Fruit fly (Drosophila melanogaster) whole organism, embryonic: ENCODE results near the gene SCCRO.

Experiments
- Adf1 ChIP-seq: fragments of 200-800 bp; sonication (Bioruptor generic); IDR thresholded peaks from 2 replicates; pipeline ENCODE4 v1.3.6; 2022; ENCODE audit warnings: missing biosample characterization, missing genetic modification characterization
- B-H1 ChIP-seq: fragments of 200-800 bp; sonication (Bioruptor generic); IDR thresholded peaks from 3 replicates; pipeline ENCODE4 v1.3.6; 2022; ENCODE audit warnings: missing biosample characterization, missing genetic modification characterization
- Blimp-1 ChIP-seq: fragments of 200-800 bp; sonication (Bioruptor generic); optimal IDR thresholded peaks from 3 replicates; lab custom pipeline; 2018; ENCODE audit warnings: missing biosample characterization, missing genetic modification characterization, mild to moderate bottlenecking, moderate library complexity, missing genetic modification reagents
- CG10209 ChIP-seq: fragments of 200-800 bp; sonication (Bioruptor generic); optimal IDR thresholded peaks from 3 replicates; lab custom pipeline; 2017; ENCODE audit warnings: missing biosample characterization, mild to moderate bottlenecking, missing genetic modification characterization, missing genetic modification reagents
- CG10462 ChIP-seq: fragments of 200-800 bp; sonication (Bioruptor generic); optimal IDR thresholded peaks from 2 replicates; lab custom pipeline; 2016; ENCODE audit warnings: missing biosample characterization, missing genetic modification characterization
- CG11085 ChIP-seq: fragments of 200-800 bp; sonication (Bioruptor generic); IDR thresholded peaks from 2 replicates; pipeline ENCODE4 v1.3.6; 2022; ENCODE audit warnings: missing biosample characterization, missing genetic modification characterization
- CG11504 ChIP-seq: fragments of 200-800 bp; sonication (Bioruptor generic); optimal IDR thresholded peaks from 3 replicates; lab custom pipeline; 2019; ENCODE audit warnings: missing biosample characterization, mild to moderate bottlenecking, missing genetic modification characterization, moderate library complexity
- CG12219 ChIP-seq: fragments of 200-800 bp; sonication (Bioruptor generic); optimal IDR thresholded peaks from 3 replicates; lab custom pipeline; 2018; ENCODE audit warnings: missing biosample characterization, mild to moderate bottlenecking, missing genetic modification characterization
- CG12299 ChIP-seq: fragments of 200-800 bp; sonication (Bioruptor generic); optimal IDR thresholded peaks from 2 replicates; lab custom pipeline; 2018; ENCODE audit warnings: missing biosample characterization, mild to moderate bottlenecking, missing genetic modification characterization
- CG12769 ChIP-seq: fragments of 200-800 bp; sonication (Bioruptor generic); optimal IDR thresholded peaks from 2 replicates; lab custom pipeline; 2019; ENCODE audit warnings: missing biosample characterization, mild to moderate bottlenecking, missing genetic modification characterization, moderate library complexity
- CG15514 ChIP-seq: fragments of 200-800 bp; sonication (Bioruptor generic); optimal IDR thresholded peaks from 3 replicates; lab custom pipeline; 2017; ENCODE audit warnings: missing biosample characterization, missing genetic modification characterization, mild to moderate bottlenecking, moderate library complexity, missing genetic modification reagents
- CG16863 ChIP-seq: fragments of 200-800 bp; sonication (Bioruptor generic); optimal IDR thresholded peaks from 3 replicates; lab custom pipeline; 2016; ENCODE audit warnings: missing biosample characterization, missing genetic modification characterization
- CG17186 ChIP-seq: fragments of 200-800 bp; sonication (Bioruptor generic); optimal IDR thresholded peaks from 3 replicates; lab custom pipeline; 2017; ENCODE audit warnings: missing biosample characterization, missing genetic modification reagents, missing genetic modification characterization
- CG2202 ChIP-seq: fragments of 200-800 bp; sonication (Bioruptor generic); optimal IDR thresholded peaks from 2 replicates; lab custom pipeline; 2018; ENCODE audit warnings: missing biosample characterization, mild to moderate bottlenecking, missing genetic modification characterization
- CG32767 ChIP-seq: fragments of 200-800 bp; sonication (Bioruptor generic); IDR thresholded peaks from 2 replicates; pipeline ENCODE4 v1.3.6; 2022; ENCODE audit warnings: missing biosample characterization, missing genetic modification characterization
- CG32772 ChIP-seq: fragments of 200-800 bp; sonication (Bioruptor generic); IDR thresholded peaks from 2 replicates; pipeline ENCODE4 v1.3.6; 2022; ENCODE audit warnings: missing biosample characterization, missing genetic modification characterization
- CG3281 ChIP-seq: fragments of 200-800 bp; sonication (Bioruptor generic); optimal IDR thresholded peaks from 3 replicates; lab custom pipeline; 2017; ENCODE audit warnings: missing biosample characterization, mild to moderate bottlenecking, missing genetic modification characterization
- CG5245 ChIP-seq: fragments of 200-800 bp; sonication (Bioruptor generic); optimal IDR thresholded peaks from 3 replicates; lab custom pipeline; 2016; ENCODE audit warnings: missing biosample characterization, missing genetic modification characterization
- CG9215 ChIP-seq: fragments of 200-800 bp; sonication (Bioruptor generic); IDR thresholded peaks from 2 replicates; pipeline ENCODE4 v1.3.6; 2022; ENCODE audit warnings: missing biosample characterization, missing genetic modification characterization
- Camta ChIP-seq: fragments of 200-800 bp; sonication (Bioruptor generic); optimal IDR thresholded peaks from 2 replicates; lab custom pipeline; 2016; ENCODE audit warnings: missing biosample characterization, missing genetic modification characterization
- CoRest ChIP-seq: fragments of 200-800 bp; sonication (Bioruptor generic); optimal IDR thresholded peaks from 3 replicates; lab custom pipeline; 2018; ENCODE audit warnings: missing biosample characterization, mild to moderate bottlenecking, missing genetic modification characterization, moderate library complexity
- Ets65A ChIP-seq: fragments of 200-800 bp; sonication (Bioruptor generic); peaks from one replicate; lab custom pipeline; 2016; ENCODE audit warnings: missing biosample characterization, missing genetic modification characterization
- Fer1 ChIP-seq: fragments of 200-800 bp; sonication (Bioruptor generic); optimal IDR thresholded peaks from 2 replicates; lab custom pipeline; 2017; ENCODE audit warnings: missing biosample characterization, mild to moderate bottlenecking, missing genetic modification characterization
- Hmx ChIP-seq: fragments of 200-800 bp; sonication (Bioruptor generic); optimal IDR thresholded peaks from 2 replicates; lab custom pipeline; 2016; ENCODE audit warnings: missing biosample characterization, missing genetic modification characterization
- MBD-R2 ChIP-seq: fragments of 200-800 bp; sonication (Bioruptor generic); IDR thresholded peaks from 2 replicates; pipeline ENCODE4 v1.3.6; 2022; ENCODE audit warnings: missing biosample characterization, missing genetic modification characterization
- Meics ChIP-seq: fragments of 200-800 bp; sonication (Bioruptor generic); optimal IDR thresholded peaks from 2 replicates; lab custom pipeline; 2017; ENCODE audit warnings: missing biosample characterization, mild to moderate bottlenecking, missing genetic modification characterization
- NfI ChIP-seq: fragments of 200-800 bp; sonication (Bioruptor generic); optimal IDR thresholded peaks from 3 replicates; lab custom pipeline; 2018; ENCODE audit warnings: missing biosample characterization, mild to moderate bottlenecking, missing genetic modification characterization, moderate library complexity
- Optix ChIP-seq: fragments of 200-800 bp; sonication (Bioruptor generic); IDR thresholded peaks from 3 replicates; pipeline ENCODE4 v1.3.6; 2022; ENCODE audit warnings: missing biosample characterization, missing genetic modification characterization
- Side ChIP-seq: fragments of 200-800 bp; sonication (Bioruptor generic); optimal IDR thresholded peaks from 2 replicates; lab custom pipeline; 2016; ENCODE audit warnings: missing biosample characterization, missing genetic modification characterization
- YL-1 ChIP-seq: fragments of 200-800 bp; sonication (Bioruptor generic); optimal IDR thresholded peaks from 3 replicates; lab custom pipeline; 2017; ENCODE audit warnings: missing biosample characterization, mild to moderate bottlenecking, missing genetic modification characterization
- br ChIP-seq: fragments of >200 bp; optimal IDR thresholded peaks from 2 replicates; lab custom pipeline; 2017
- bsh ChIP-seq, 2 experiments: fragments of 200-800 bp; sonication (Bioruptor generic); optimal IDR thresholded peaks; 2 replicates each; lab custom pipeline; 2017 to 2018; ENCODE audit warnings: mild to moderate bottlenecking in 2 of 2, missing biosample characterization in 2 of 2, missing genetic modification characterization in 2 of 2, moderate library complexity in 1 of 2
- fd64A ChIP-seq: fragments of 200-800 bp; sonication (Bioruptor generic); optimal IDR thresholded peaks from 3 replicates; lab custom pipeline; 2018; ENCODE audit warnings: missing biosample characterization, mild to moderate bottlenecking, missing genetic modification characterization
- ham ChIP-seq: fragments of 200-800 bp; sonication (Bioruptor generic); IDR thresholded peaks from 2 replicates; pipeline ENCODE4 v1.3.6; 2022; ENCODE audit warnings: missing biosample characterization, missing genetic modification characterization
- lola ChIP-seq, 3 experiments: fragments of >200 bp in 2 of 3; fragments of 200-800 bp in 1 of 3; sonication (Bioruptor generic) in 1 of 3; optimal IDR thresholded peaks; 2 replicates each; lab custom pipeline; 2017 to 2019; ENCODE audit warnings: missing biosample characterization in 3 of 3, missing genetic modification characterization in 3 of 3, mild to moderate bottlenecking in 1 of 3, moderate library complexity in 1 of 3
- nerfin-1 ChIP-seq: fragments of 200-800 bp; sonication (Bioruptor generic); optimal IDR thresholded peaks from 3 replicates; lab custom pipeline; 2019; ENCODE audit warnings: missing biosample characterization, mild to moderate bottlenecking, missing genetic modification characterization, moderate library complexity
- psq ChIP-seq: fragments of 200-800 bp; sonication (Bioruptor generic); optimal IDR thresholded peaks from 2 replicates; lab custom pipeline; 2017; ENCODE audit warnings: missing biosample characterization, missing genetic modification characterization
- sqz ChIP-seq: fragments of 200-800 bp; sonication (Bioruptor generic); optimal IDR thresholded peaks from 3 replicates; lab custom pipeline; 2018; ENCODE audit warnings: missing biosample characterization, mild to moderate bottlenecking, missing genetic modification characterization
- stc ChIP-seq: fragments of 200-800 bp; sonication (Bioruptor generic); IDR thresholded peaks from 2 replicates; pipeline ENCODE4 v1.3.6; 2022; ENCODE audit warnings: missing biosample characterization, missing genetic modification characterization
- trh ChIP-seq: fragments of 200-800 bp; sonication (Bioruptor generic); optimal IDR thresholded peaks from 2 replicates; lab custom pipeline; 2016; ENCODE audit warnings: missing biosample characterization, missing genetic modification characterization
- unc-4 ChIP-seq: fragments of 200-800 bp; sonication (Bioruptor generic); IDR thresholded peaks from 2 replicates; pipeline ENCODE4 v1.3.6; 2022; ENCODE audit warnings: missing biosample characterization, missing genetic modification characterization; ENCODE audit not compliant: partially characterized antibody
- z ChIP-seq: fragments of 200-800 bp; sonication (Bioruptor generic); IDR thresholded peaks from 3 replicates; pipeline ENCODE4 v1.3.6; 2022; ENCODE audit warnings: missing biosample characterization, missing genetic modification characterization
- zf30C ChIP-seq: fragments of 200-800 bp; sonication (Bioruptor generic); optimal IDR thresholded peaks from 3 replicates; lab custom pipeline; 2018; ENCODE audit warnings: missing biosample characterization, mild to moderate bottlenecking, missing genetic modification characterization

The SCCRO gene

DNA sequence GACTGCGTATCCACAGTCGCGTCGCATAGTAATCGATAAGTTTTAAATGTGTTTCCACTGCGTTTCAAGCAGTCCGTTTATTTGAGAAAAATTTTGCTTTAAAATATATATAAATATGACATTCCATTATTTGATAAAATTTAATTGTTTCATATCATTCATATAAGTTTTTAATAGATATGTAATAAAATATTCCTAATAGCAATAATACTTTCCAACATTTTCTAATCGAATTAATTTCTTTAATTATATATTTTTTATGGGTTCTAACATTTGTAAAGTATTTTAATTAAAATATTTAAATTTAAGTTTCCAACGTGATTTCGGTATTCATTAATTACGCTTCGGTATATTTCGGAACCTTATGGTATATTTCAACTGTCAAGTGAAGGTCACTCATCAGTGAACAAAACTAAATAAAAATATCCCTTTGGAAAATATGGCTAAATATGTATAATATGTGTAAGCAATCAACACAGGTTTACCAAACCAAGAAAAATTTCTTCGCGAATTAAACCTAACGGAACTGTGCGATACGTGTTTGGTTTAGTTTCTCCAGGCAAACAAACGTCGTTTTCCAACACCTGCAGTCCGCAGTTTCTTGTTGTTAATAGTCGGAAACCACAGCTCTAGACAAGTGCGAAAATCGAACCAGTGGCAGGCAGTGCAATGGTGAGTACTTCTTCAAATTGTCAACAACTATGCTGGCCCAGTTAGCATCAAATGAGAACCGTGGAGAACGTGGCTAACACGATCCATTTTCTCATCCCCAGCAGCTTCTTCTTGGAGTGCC lies at the start of gene SCCRO, which contains the start of gene CG7739 (continued):
- TF ChIP-seq psq (GFP tag; lab: Kevin White, UChicago): peak; percentile 50
- TF ChIP-seq z: no peak
- TF ChIP-seq CG12769: no peak
- peak; percentile 11 for TF ChIP-seq Side (GFP tag; lab: Kevin White, UChicago)
- no peak for TF ChIP-seq zf30C
- peak; percentile 5 for TF ChIP-seq nerfin-1 (tag; lab: Kevin White, UChicago)
- TF ChIP-seq Hmx: no peak
- TF ChIP-seq bsh (GFP tag; optimal IDR thresholded peaks at IDR 0.05; lab: Kevin White, UChicago): peak in 1 of 2 experiments; percentile 67
- no peak for TF ChIP-seq br
- TF ChIP-seq CG11085 (GFP tag; lab: Robert Waterston, UW): peak; percentile 66
- TF ChIP-seq stc (GFP tag; lab: Robert Waterston, UW): peak; percentile 54; the same call in 1 of the 2 replicates
- TF ChIP-seq fd64A (GFP tag; lab: Kevin White, UChicago): no peak
- no peak for TF ChIP-seq CG2202 (tag; lab: Kevin White, UChicago)
- TF ChIP-seq Blimp-1: no peak
- TF ChIP-seq CG11504 (tag; lab: Kevin White, UChicago): no peak
- peak; percentile 45 for TF ChIP-seq CG10209 (GFP tag; lab: Kevin White, UChicago)
- peak; percentile 59 for TF ChIP-seq unc-4
- TF ChIP-seq CG16863 (GFP tag; lab: Kevin White, UChicago): no peak
- TF ChIP-seq Camta (GFP tag; lab: Kevin White, UChicago): no peak
- TF ChIP-seq CG17186 (GFP tag; lab: Kevin White, UChicago): no peak
- TF ChIP-seq CG5245 (GFP tag; lab: Kevin White, UChicago): peak; percentile 44
- peak; percentile 77 for TF ChIP-seq MBD-R2
- TF ChIP-seq Optix (GFP tag; lab: Robert Waterston, UW): peak; percentile 67; the same call in 2 of the 3 replicates
- TF ChIP-seq ham (GFP tag; lab: Robert Waterston, UW): peak; percentile 8; the same call in 1 of the 2 replicates
- TF ChIP-seq Fer1 (GFP tag; lab: Kevin White, UChicago): no peak
- no peak for TF ChIP-seq CG12219 (GFP tag; lab: Kevin White, UChicago)
- peak; percentile 22 for TF ChIP-seq CG12299
- no peak for TF ChIP-seq trh
- TF ChIP-seq CoRest: peak; percentile 74
- TF ChIP-seq lola (GFP tag; optimal IDR thresholded peaks at IDR 0.05; lab: Kevin White, UChicago): peak in 1 of 3 experiments; percentile 45
- TF ChIP-seq sqz (GFP tag; lab: Kevin White, UChicago): no peak
- TF ChIP-seq Ets65A (GFP tag; lab: Kevin White, UChicago): peak; percentile 92
- TF ChIP-seq Adf1 (GFP tag; lab: Robert Waterston, UW): peak; percentile 47
- TF ChIP-seq Meics (GFP tag; lab: Kevin White, UChicago): no peak
- peak; percentile 53 for TF ChIP-seq CG9215 (GFP tag; lab: Robert Waterston, UW)
- peak; percentile 25 for TF ChIP-seq CG3281 (GFP tag; lab: Kevin White, UChicago)
- peak; percentile 51; the same call in 1 of the 3 replicates for TF ChIP-seq B-H1 (GFP tag; lab: Robert Waterston, UW)
- TF ChIP-seq YL-1 (GFP tag; lab: Kevin White, UChicago): peak; percentile 42
- TF ChIP-seq CG10462: no peak
- TF ChIP-seq CG32772 (GFP tag; lab: Robert Waterston, UW): peak; percentile 58
- peak; percentile 71 for TF ChIP-seq CG15514 (GFP tag; lab: Kevin White, UChicago)
- peak; percentile 63 for TF ChIP-seq NfI (GFP tag; lab: Kevin White, UChicago)
- peak; percentile 43; the same call in 1 of the 2 replicates for TF ChIP-seq CG32767 (GFP tag; lab: Robert Waterston, UW)
- TF ChIP-seq, all 482 proteins: peak for 251
